Worm (Caenorhabditis elegans): ENCODE results near the gene hsp-12.3.
A peak's percentile ranks its signal among the peaks of the same experiment; 100 is the strongest.

The hsp-12.3 gene

DNA sequence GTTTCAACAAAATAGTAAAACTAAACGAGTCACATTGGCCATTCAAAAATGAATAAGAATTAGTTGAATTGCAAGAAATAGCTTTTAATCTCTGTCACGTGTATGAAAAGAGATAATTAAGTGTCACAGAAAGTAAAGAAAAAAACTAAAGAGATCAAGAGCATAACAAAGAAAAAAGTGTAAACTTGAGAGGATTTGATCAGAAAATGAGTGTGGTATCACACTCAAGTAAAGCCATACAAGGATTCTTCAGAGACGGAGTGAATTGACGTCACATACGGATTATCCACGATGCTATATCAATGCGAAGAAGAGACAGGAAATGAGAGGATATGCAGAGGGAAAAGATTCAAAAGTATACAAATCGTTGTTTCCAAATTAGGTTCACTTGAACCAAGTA lies 24.0 kb upstream of the hsp-12.3 start:
- TF ChIP-seq odd-2 (tag; optimal IDR thresholded peaks at IDR 0.05) (no peak), ceh-22 (tag; optimal IDR thresholded peaks at IDR 0.05) (no peak), ref-2 (tag; optimal IDR thresholded peaks at IDR 0.05) (no peak), pha-4 (tag; optimal IDR thresholded peaks at IDR 0.05) (no peak), K02D7.2 (tag; optimal IDR thresholded peaks at IDR 0.05) (no peak)

DNA sequence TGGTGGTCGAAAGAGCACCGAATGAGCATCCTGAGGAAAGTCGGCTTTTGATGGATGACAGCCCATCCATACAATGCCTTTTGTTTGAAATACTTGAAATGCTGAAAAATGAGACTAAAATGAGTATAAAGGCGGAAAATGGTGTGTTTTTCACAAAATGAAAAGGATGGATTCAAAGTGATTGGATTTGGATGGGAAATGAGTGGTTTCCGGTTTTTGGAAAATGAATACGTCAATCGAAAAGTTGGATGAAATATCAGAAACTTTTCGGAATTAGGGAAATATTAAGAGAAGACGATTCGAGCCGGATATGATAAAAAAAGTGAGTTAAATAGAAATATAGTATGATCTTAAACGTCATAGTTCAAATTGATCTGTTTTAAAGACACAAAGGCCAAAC lies 22.1 kb upstream of the hsp-12.3 start, which contains the start of gene F38E11.6:
Gene F38E11.6 (minus strand): TSS at position 101 of the 400 bp plus-strand sequence.
- no peak for TF ChIP-seq hlh-6 (tag; optimal IDR thresholded peaks at IDR 0.05)
- TF ChIP-seq pros-1 (tag; optimal IDR thresholded peaks at IDR 0.05) = no peak
- no peak for TF ChIP-seq hlh-30 (tag; optimal IDR thresholded peaks at IDR 0.05; ENCODE audit: insufficient read depth)

DNA sequence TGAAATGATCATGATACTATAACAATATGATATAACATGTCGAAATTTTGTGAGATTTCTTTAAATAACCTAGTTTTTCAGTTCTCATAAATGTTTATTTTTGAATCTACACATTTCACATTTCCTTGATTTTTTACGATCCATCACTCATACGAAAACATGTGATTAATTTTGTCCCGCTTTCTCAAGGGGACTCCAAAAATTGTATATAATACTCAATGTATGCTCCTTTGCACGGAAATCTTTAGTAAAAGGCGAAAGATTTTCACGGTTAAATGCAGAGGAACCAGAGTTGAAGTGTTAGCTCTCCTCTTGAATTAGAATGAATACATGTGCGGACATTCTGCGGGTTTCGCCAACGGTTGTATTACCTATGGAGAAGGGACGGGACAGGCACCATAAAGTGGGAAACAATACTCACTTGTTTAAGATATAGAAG lies 19.1 kb upstream of the hsp-12.3 start:
- TF ChIP-seq ama-1 (optimal IDR thresholded peaks at IDR 0.05) (peak; percentile 57), C08G9.2 (tag; optimal IDR thresholded peaks at IDR 0.05) (no peak)

ce11 chrIV:9459224-9459781 lies 14.0 kb upstream of the hsp-12.3 start, which contains the start of gene copb-2:
Gene copb-2 (plus strand): TSS chrIV:9459731.
- TF ChIP-seq ceh-48 (tag; optimal IDR thresholded peaks at IDR 0.05) = no peak
- no peak for TF ChIP-seq lin-11 (tag; optimal IDR thresholded peaks at IDR 0.05)
- no peak for TF ChIP-seq elt-4 (tag; optimal IDR thresholded peaks at IDR 0.05)
- no peak for TF ChIP-seq fkh-6 (tag; optimal IDR thresholded peaks at IDR 0.05)
- no peak for TF ChIP-seq gmeb-2 (tag; optimal IDR thresholded peaks at IDR 0.05)
- no peak for TF ChIP-seq fkh-10 (GFP tag; optimal IDR thresholded peaks at IDR 0.05)
- no peak for TF ChIP-seq elt-2 (tag; optimal IDR thresholded peaks at IDR 0.05)
- TF ChIP-seq nfya-1 (tag; optimal IDR thresholded peaks at IDR 0.05) = peak; percentile 42
- TF ChIP-seq ceh-31 (tag; optimal IDR thresholded peaks at IDR 0.05) = no peak
- no peak for TF ChIP-seq nhr-232 (tag; optimal IDR thresholded peaks at IDR 0.05)
- no peak for TF ChIP-seq ahr-1 (tag; optimal IDR thresholded peaks at IDR 0.05)
- TF ChIP-seq K09A11.1 (tag; optimal IDR thresholded peaks at IDR 0.05; ENCODE audit: insufficient read depth) = no peak
- TF ChIP-seq unc-42 (tag; optimal IDR thresholded peaks at IDR 0.05) = peak; percentile 61
- no peak for TF ChIP-seq C38D4.7 (GFP tag; optimal IDR thresholded peaks at IDR 0.05)

DNA sequence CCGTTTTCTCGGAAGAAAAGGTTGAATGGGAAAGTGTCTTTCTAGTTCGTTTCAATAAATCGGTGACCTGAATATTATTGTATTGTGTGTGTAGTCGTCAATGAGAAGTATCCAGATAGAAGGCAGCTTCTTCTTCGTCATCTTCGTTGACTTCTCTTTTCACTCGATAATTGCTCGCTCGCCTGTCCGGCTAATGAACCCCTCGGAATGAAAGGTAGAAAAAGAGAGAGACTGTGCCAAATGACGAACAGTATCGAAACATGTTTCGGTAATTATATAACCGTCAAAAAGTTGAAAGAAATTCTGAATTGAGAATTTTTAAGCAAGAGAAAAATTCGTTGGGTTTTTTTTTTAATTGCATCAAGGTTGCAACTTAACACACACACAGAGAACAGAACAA lies 12.1 kb upstream of the hsp-12.3 start, which contains the start of gene cutl-17:
Gene cutl-17 (minus strand): TSS at position 101 of the 400 bp plus-strand sequence.
- TF ChIP-seq pax-1 (tag; optimal IDR thresholded peaks at IDR 0.05) = no peak
- TF ChIP-seq tbx-7 (tag; optimal IDR thresholded peaks at IDR 0.05) = no peak
- no peak for TF ChIP-seq madf-2 (tag; optimal IDR thresholded peaks at IDR 0.05)
- no peak for TF ChIP-seq mec-3 (tag; optimal IDR thresholded peaks at IDR 0.05; ENCODE audit: borderline replicate concordance)
- TF ChIP-seq dve-1 (tag; optimal IDR thresholded peaks at IDR 0.05) = no peak
- TF ChIP-seq npax-4 (tag; optimal IDR thresholded peaks at IDR 0.05) = no peak
- no peak for TF ChIP-seq nhr-11 (tag; optimal IDR thresholded peaks at IDR 0.05)
- no peak for TF ChIP-seq rnt-1 (tag; optimal IDR thresholded peaks at IDR 0.05)

ce11 chrIV:9451816-9452215 lies 6.5 kb upstream of the hsp-12.3 start:
- TF ChIP-seq elt-2 (tag; optimal IDR thresholded peaks at IDR 0.05) (no peak), T23F11.4 (GFP tag; optimal IDR thresholded peaks at IDR 0.05) (no peak), C38D4.7 (GFP tag; optimal IDR thresholded peaks at IDR 0.05) (no peak), syd-9 (tag; optimal IDR thresholded peaks at IDR 0.05) (no peak), ref-2 (tag; optimal IDR thresholded peaks at IDR 0.05) (no peak), hlh-6 (tag; optimal IDR thresholded peaks at IDR 0.05) (no peak), sox-4 (tag; optimal IDR thresholded peaks at IDR 0.05) (no peak), unc-55 (GFP tag; optimal IDR thresholded peaks at IDR 0.05) (no peak)
